Worm (Caenorhabditis elegans) whole organism, late embryonic: ENCODE results near the gene ZK757.10.

Experiments
- C08G9.2 ChIP-seq: sonication (generic microtip); optimal IDR thresholded peaks from 2 replicates; lab custom pipeline; 2016; ENCODE audit warnings: mild to moderate bottlenecking, missing genetic modification characterization, moderate library complexity, missing compliant biosample characterization
- C38D4.7 ChIP-seq: fragments of 200-800 bp; sonication (Bioruptor generic); optimal IDR thresholded peaks from 2 replicates; lab custom pipeline; 2018; ENCODE audit warnings: mild to moderate bottlenecking, missing genetic modification characterization, moderate library complexity, missing compliant biosample characterization
- F13H6.1 ChIP-seq: sonication (generic microtip); optimal IDR thresholded peaks from 2 replicates; lab custom pipeline; 2016; ENCODE audit warnings: missing genetic modification characterization, missing compliant biosample characterization
- K02D7.2 ChIP-seq: sonication (generic microtip); optimal IDR thresholded peaks from 2 replicates; lab custom pipeline; 2017; ENCODE audit warnings: mild to moderate bottlenecking, missing genetic modification characterization, missing compliant biosample characterization
- T23F11.4 ChIP-seq: fragments of 200-800 bp; sonication (Bioruptor generic); optimal IDR thresholded peaks from 2 replicates; lab custom pipeline; 2018; ENCODE audit warnings: mild to moderate bottlenecking, missing genetic modification characterization, missing compliant biosample characterization
- ama-1 ChIP-seq: fragments of 150-350 bp; optimal IDR thresholded peaks from 2 replicates; lab custom pipeline; 2014
- ceh-14 ChIP-seq: sonication (generic microtip); optimal IDR thresholded peaks from 2 replicates; lab custom pipeline; 2016; ENCODE audit warnings: missing genotype, missing genetic modification characterization, missing compliant biosample characterization
- ceh-2 ChIP-seq: sonication (generic microtip); optimal IDR thresholded peaks from 2 replicates; lab custom pipeline; 2016; ENCODE audit warnings: missing genotype, missing genetic modification characterization, missing compliant biosample characterization
- ceh-24 ChIP-seq: sonication (generic microtip); optimal IDR thresholded peaks from 2 replicates; lab custom pipeline; 2016; ENCODE audit warnings: mild to moderate bottlenecking, missing genetic modification characterization, missing compliant biosample characterization
- ceh-34 ChIP-seq: sonication (generic microtip); optimal IDR thresholded peaks from 2 replicates; lab custom pipeline; 2016; ENCODE audit warnings: mild to moderate bottlenecking, missing genetic modification characterization, missing compliant biosample characterization
- ceh-45 ChIP-seq: fragments of 200-800 bp; sonication (Bioruptor generic); IDR thresholded peaks from 2 replicates; pipeline ENCODE4 v1.3.6; 2022; ENCODE audit warnings: missing genetic modification reagents, missing genetic modification characterization, missing compliant biosample characterization
- ceh-6 ChIP-seq: fragments of 200-800 bp; sonication (Bioruptor generic); optimal IDR thresholded peaks from 2 replicates; lab custom pipeline; 2018; ENCODE audit warnings: mild to moderate bottlenecking, missing genetic modification characterization, missing compliant biosample characterization
- ceh-9 ChIP-seq: sonication (generic microtip); optimal IDR thresholded peaks from 2 replicates; lab custom pipeline; 2016; ENCODE audit warnings: mild to moderate bottlenecking, missing genetic modification characterization, inconsistent platforms, missing compliant biosample characterization
- dmd-4 ChIP-seq: sonication (generic microtip); optimal IDR thresholded peaks from 2 replicates; lab custom pipeline; 2016; ENCODE audit warnings: borderline replicate concordance, missing genetic modification characterization, missing compliant biosample characterization
- elt-4 ChIP-seq: sonication (generic microtip); optimal IDR thresholded peaks from 2 replicates; lab custom pipeline; 2016; ENCODE audit warnings: missing genetic modification characterization, missing compliant biosample characterization
- ets-4 ChIP-seq: sonication (generic microtip); optimal IDR thresholded peaks from 2 replicates; lab custom pipeline; 2016; ENCODE audit warnings: missing genetic modification characterization, missing compliant biosample characterization
- eyg-1 ChIP-seq: sonication (generic microtip); optimal IDR thresholded peaks from 2 replicates; lab custom pipeline; 2016; ENCODE audit warnings: missing genotype, missing genetic modification characterization, missing compliant biosample characterization
- fax-1 ChIP-seq: sonication (generic microtip); optimal IDR thresholded peaks from 2 replicates; lab custom pipeline; 2016; ENCODE audit warnings: missing genotype, missing genetic modification characterization, missing compliant biosample characterization
- hlh-15 ChIP-seq: sonication (generic microtip); optimal IDR thresholded peaks from 2 replicates; lab custom pipeline; 2016; ENCODE audit warnings: missing genetic modification characterization, missing compliant biosample characterization
- hlh-30 ChIP-seq: sonication (generic microtip); optimal IDR thresholded peaks from 2 replicates; lab custom pipeline; 2017; ENCODE audit warnings: antibody characterized with exemption, missing genetic modification characterization, missing compliant biosample characterization; ENCODE audit not compliant: insufficient read depth
- lim-6 ChIP-seq: sonication (generic microtip); optimal IDR thresholded peaks from 2 replicates; lab custom pipeline; 2016; ENCODE audit warnings: missing genetic modification characterization, missing compliant biosample characterization
- mec-3 ChIP-seq: sonication (generic microtip); optimal IDR thresholded peaks from 2 replicates; lab custom pipeline; 2016; ENCODE audit warnings: borderline replicate concordance, missing genetic modification characterization, missing compliant biosample characterization
- nfya-1 ChIP-seq: sonication (generic microtip); optimal IDR thresholded peaks from 2 replicates; lab custom pipeline; 2017; ENCODE audit warnings: missing genetic modification characterization, mild to moderate bottlenecking, missing compliant biosample characterization, antibody characterized with exemption, moderate library complexity
- nhr-232 ChIP-seq: sonication (generic microtip); optimal IDR thresholded peaks from 2 replicates; lab custom pipeline; 2016; ENCODE audit warnings: missing genetic modification characterization, missing compliant biosample characterization
- odd-2 ChIP-seq: sonication (generic microtip); optimal IDR thresholded peaks from 2 replicates; lab custom pipeline; 2017; ENCODE audit warnings: antibody characterized with exemption, mild to moderate bottlenecking, missing genetic modification characterization, missing compliant biosample characterization
- pha-2 ChIP-seq: sonication (generic microtip); optimal IDR thresholded peaks from 2 replicates; lab custom pipeline; 2017; ENCODE audit warnings: mild to moderate bottlenecking, missing genetic modification characterization, missing compliant biosample characterization
- pros-1 ChIP-seq: fragments of 150-350 bp; optimal IDR thresholded peaks from 2 replicates; lab custom pipeline; 2014; ENCODE audit warnings: missing biosample characterization, missing genetic modification reagents, missing genetic modification characterization
- ref-2 ChIP-seq: sonication (generic microtip); optimal IDR thresholded peaks from 2 replicates; lab custom pipeline; 2016; ENCODE audit warnings: missing genetic modification characterization, missing compliant biosample characterization
- sdc-2 ChIP-seq: sonication (generic microtip); optimal IDR thresholded peaks from 2 replicates; lab custom pipeline; 2016; ENCODE audit warnings: missing genotype, missing genetic modification characterization, missing compliant biosample characterization
- sox-2 ChIP-seq: fragments of 200-800 bp; sonication (Bioruptor generic); IDR thresholded peaks from 2 replicates; pipeline ENCODE4 v1.3.6; 2022; ENCODE audit warnings: missing genetic modification reagents, missing genetic modification characterization, missing compliant biosample characterization
- sox-4 ChIP-seq: sonication (generic microtip); optimal IDR thresholded peaks from 2 replicates; lab custom pipeline; 2017; ENCODE audit warnings: mild to moderate bottlenecking, missing genetic modification characterization, inconsistent platforms, missing compliant biosample characterization
- syd-9 ChIP-seq: sonication (generic microtip); optimal IDR thresholded peaks from 2 replicates; lab custom pipeline; 2016; ENCODE audit warnings: mild to moderate bottlenecking, missing genetic modification characterization, moderate library complexity, missing compliant biosample characterization
- tbx-2 ChIP-seq: sonication (generic microtip); optimal IDR thresholded peaks from 2 replicates; lab custom pipeline; 2016; ENCODE audit warnings: missing genetic modification characterization, missing compliant biosample characterization
- tbx-7 ChIP-seq: sonication (generic microtip); optimal IDR thresholded peaks from 2 replicates; lab custom pipeline; 2016; ENCODE audit warnings: missing genotype, missing genetic modification characterization, missing compliant biosample characterization
- unc-42 ChIP-seq: sonication (generic microtip); optimal IDR thresholded peaks from 2 replicates; lab custom pipeline; 2016; ENCODE audit warnings: missing genotype, missing genetic modification characterization, missing compliant biosample characterization
- zip-5 ChIP-seq: sonication (generic microtip); optimal IDR thresholded peaks from 2 replicates; lab custom pipeline; 2016; ENCODE audit warnings: missing genetic modification characterization, missing compliant biosample characterization

The ZK757.10 gene

DNA sequence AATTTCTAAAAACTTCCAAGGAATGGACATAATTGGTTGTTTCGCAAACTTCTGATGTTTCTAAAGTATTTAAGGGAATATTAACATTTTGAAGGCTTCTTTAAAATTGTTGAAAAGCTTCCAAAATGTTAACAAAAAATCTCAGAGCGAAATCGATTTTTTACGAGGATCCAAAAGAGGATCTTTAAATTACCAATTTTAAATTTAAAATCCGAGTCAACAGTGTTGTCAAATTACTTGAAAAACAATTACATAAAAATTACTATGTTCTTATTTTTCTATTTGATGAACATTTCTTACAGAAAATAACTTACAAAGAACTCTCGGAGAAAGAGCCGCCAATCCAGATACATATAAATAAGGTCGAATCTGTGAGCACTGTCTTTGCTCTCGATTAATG, at the start of gene ZK757.10:
Gene ZK757.10, plus strand, starts transcription at position 301 of the 400 bp plus-strand sequence.
- TF ChIP-seq sox-4 (tag; lab: Kevin White, UChicago) (no peak), pha-2 (tag; lab: Kevin White, UChicago) (no peak), ceh-24 (tag; lab: Kevin White, UChicago) (no peak), ets-4 (tag; lab: Kevin White, UChicago) (no peak), ceh-34 (tag; lab: Kevin White, UChicago) (no peak), C08G9.2 (tag; lab: Kevin White, UChicago) (no peak), sdc-2 (tag; lab: Kevin White, UChicago) (no peak), ceh-14 (tag; lab: Kevin White, UChicago) (no peak)

DNA sequence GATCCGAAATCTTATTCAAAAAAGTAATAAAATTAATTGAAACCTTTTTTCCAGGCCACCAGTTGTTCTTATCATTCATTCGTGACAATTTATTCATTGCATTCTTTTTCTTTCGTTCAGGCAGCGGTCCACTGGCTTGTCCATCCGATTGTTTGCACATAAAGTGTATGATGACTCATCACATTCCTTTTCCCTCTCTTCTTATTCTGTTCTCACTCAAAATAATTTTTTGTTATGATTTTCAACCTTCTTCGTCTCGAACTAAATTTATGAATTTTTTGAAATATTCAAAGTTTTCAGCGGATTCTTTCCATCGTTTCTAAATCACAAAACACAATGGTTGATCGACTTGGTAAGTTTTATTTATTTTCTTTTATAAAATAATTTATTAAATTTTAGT, 46.5 kb upstream of the ZK757.10 start, which contains the start of gene ZK632.12:
Gene ZK632.12, plus strand, starts transcription at position 301 of the 400 bp plus-strand sequence.
- TF ChIP-seq lim-6 (tag; lab: Kevin White, UChicago) = no peak
- no peak for TF ChIP-seq ceh-24 (tag; lab: Kevin White, UChicago)
- no peak for TF ChIP-seq hlh-15 (tag; lab: Kevin White, UChicago)
- no peak for TF ChIP-seq pros-1 (tag; lab: Kevin White, UChicago)
- TF ChIP-seq ref-2 = no peak
- TF ChIP-seq eyg-1 (tag; lab: Kevin White, UChicago) = no peak
- no peak for TF ChIP-seq syd-9 (tag; lab: Kevin White, UChicago)
- no peak for TF ChIP-seq T23F11.4 (GFP tag; lab: Kevin White, UChicago)
- no peak for TF ChIP-seq nfya-1 (tag; lab: Kevin White, UChicago)
- no peak for TF ChIP-seq elt-4

DNA sequence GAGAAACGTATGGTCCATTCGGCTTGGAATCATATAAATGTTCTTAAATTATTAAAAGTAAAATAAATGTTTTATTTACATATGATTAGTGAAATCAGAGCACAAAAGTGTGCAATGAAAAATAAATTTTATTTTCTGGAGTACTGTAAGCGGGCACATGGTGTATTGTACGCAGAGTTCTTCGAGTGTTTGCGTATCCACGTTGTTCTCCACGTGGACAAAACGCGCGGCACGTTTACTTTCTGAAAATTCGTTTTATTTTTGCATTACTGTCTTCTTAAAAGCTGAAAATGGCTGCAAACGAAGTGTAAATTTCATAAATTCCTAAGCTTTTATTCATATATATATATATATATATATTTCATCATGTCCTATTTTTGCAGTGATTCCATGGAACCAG, 44.5 kb upstream of the ZK757.10 start:
- TF ChIP-seq odd-2 (tag; lab: Kevin White, UChicago) (no peak), tbx-2 (tag; lab: Kevin White, UChicago) (no peak), zip-5 (no peak), eyg-1 (tag; lab: Kevin White, UChicago) (no peak), tbx-7 (tag; lab: Kevin White, UChicago) (no peak)

DNA sequence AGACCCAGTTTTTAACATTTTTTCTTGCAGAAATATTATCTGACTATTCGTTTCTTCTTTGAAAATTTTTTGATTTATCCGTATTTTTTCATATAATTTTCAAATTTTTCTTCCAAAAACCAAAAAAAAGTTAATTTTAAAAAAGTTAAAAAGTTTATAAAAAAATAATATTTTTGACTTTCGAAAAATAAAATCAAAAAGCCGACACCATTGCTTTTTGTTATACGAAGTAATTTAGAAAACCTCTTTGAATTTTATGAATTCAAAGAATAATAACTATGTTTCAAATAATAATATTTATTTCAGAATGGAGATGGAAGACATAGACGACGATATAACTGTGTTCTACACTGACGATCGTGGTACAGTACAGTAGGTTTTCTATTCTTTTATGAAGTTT, 42.2 kb upstream of the ZK757.10 start, which contains the start of gene K11H3.8:
Gene K11H3.8, plus strand, starts transcription at position 301 of the 400 bp plus-strand sequence.
- TF ChIP-seq syd-9 (tag; lab: Kevin White, UChicago) (no peak), ceh-6 (GFP tag; lab: Kevin White, UChicago) (no peak), dmd-4 (tag; lab: Kevin White, UChicago) (no peak)
- TF ChIP-seq, all 69 proteins: peak for 0

DNA sequence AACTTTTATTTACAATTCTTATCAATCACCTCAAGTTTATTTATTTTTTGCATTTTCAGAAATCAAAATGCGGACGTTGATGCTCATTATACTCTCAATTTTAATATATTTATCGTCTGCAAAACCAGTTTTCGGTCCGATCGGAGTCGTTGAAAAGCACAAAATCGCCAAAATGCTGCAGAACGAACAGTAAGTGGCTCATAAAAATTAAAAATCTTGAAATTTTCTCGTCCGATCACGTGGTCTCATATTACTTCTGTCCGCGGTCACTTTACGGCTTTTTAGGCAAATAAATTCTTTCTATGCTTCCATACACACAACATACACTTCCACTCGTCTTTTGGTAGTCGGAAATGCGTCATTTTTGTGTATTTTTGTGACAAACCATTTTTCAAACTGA, 33.3 kb upstream of the ZK757.10 start, which contains the start of gene K11H3.5:
Gene K11H3.5, plus strand, starts transcription at position 54 of the 400 bp plus-strand sequence.
- no peak for TF ChIP-seq C38D4.7 (GFP tag; lab: Kevin White, UChicago)
- no peak for TF ChIP-seq fax-1 (tag; lab: Kevin White, UChicago)
- no peak for TF ChIP-seq C08G9.2 (tag; lab: Kevin White, UChicago)
- no peak for TF ChIP-seq ceh-9
- no peak for TF ChIP-seq ceh-24 (tag; lab: Kevin White, UChicago)
- no peak for TF ChIP-seq ceh-2
- TF ChIP-seq K02D7.2 (tag; lab: Kevin White, UChicago) = no peak
- no peak for TF ChIP-seq ama-1 (lab: Kevin White, UChicago)
- no peak for TF ChIP-seq sox-2 (GFP tag; lab: Robert Waterston, UW)

DNA sequence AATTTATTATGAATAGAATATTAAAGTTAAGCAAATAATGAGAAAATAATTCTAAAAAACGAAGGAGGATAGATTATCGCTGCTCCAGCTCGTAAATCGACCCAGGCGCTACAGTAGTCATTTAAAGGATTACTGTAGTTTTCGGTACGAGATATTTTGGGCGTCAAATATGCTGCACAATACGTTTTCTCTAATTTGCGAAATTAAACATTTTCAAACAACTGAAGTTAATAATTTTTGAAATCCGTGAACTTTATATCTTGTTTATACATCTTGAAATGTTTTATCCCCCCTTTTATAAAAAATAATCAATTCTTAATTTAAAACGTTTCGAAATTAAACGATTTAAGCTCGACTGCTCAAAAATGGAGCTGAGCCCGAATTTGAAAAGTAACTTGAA, 31.0 kb upstream of the ZK757.10 start, which contains the start of gene K11H3.2:
Gene K11H3.2, plus strand, starts transcription at position 301 of the 400 bp plus-strand sequence.
- TF ChIP-seq sox-4 (tag; lab: Kevin White, UChicago) (no peak), F13H6.1 (no peak), unc-42 (tag; lab: Kevin White, UChicago) (no peak), hlh-30 (tag; lab: Kevin White, UChicago) (no peak), mec-3 (tag; lab: Kevin White, UChicago) (no peak), nhr-232 (no peak), ref-2 (no peak), ceh-9 (no peak), ceh-45 (GFP tag; lab: Robert Waterston, UW) (no peak), syd-9 (tag; lab: Kevin White, UChicago) (no peak)
